Worm (Caenorhabditis elegans): ENCODE measurements around the gene F58F9.4.

Gene F58F9.4

ce11 chrIV:6230560-6231073 lies at the start of gene F58F9.4:
Gene F58F9.4, plus strand, starts transcription at chrIV:6231023.
- TF ChIP-seq T22C8.4 (GFP tag; IDR thresholded peaks at IDR 0.05) (no peak), klf-2 (GFP tag; conservative IDR thresholded peaks at IDR 0.05) (no peak), cog-1 (tag; optimal IDR thresholded peaks at IDR 0.05) (no peak), flt-1 (GFP tag; IDR thresholded peaks at IDR 0.05) (no peak), ztf-29 (GFP tag; IDR thresholded peaks at IDR 0.05) (no peak), ref-1 (GFP tag; conservative IDR thresholded peaks at IDR 0.05) (no peak), med-1 (GFP tag; optimal IDR thresholded peaks at IDR 0.05; ENCODE audit: insufficient read depth) (no peak), tab-1 (GFP tag; IDR thresholded peaks at IDR 0.05) (no peak), ztf-23 (GFP tag; IDR thresholded peaks at IDR 0.05) (no peak)

- no peak for TF ChIP-seq med-1 (GFP tag; optimal IDR thresholded peaks at IDR 0.05; ENCODE audit: insufficient read depth)
- no peak for TF ChIP-seq klf-2 (GFP tag; conservative IDR thresholded peaks at IDR 0.05)
- TF ChIP-seq cog-1 (tag; optimal IDR thresholded peaks at IDR 0.05): no peak
- no peak for TF ChIP-seq flt-1 (GFP tag; IDR thresholded peaks at IDR 0.05)
- TF ChIP-seq ztf-29 (GFP tag; IDR thresholded peaks at IDR 0.05): no peak
- TF ChIP-seq ztf-23 (GFP tag; IDR thresholded peaks at IDR 0.05): no peak
- TF ChIP-seq T22C8.4 (GFP tag; IDR thresholded peaks at IDR 0.05): no peak
- TF ChIP-seq tab-1 (GFP tag; IDR thresholded peaks at IDR 0.05): no peak
- no peak for TF ChIP-seq ref-1 (GFP tag; conservative IDR thresholded peaks at IDR 0.05)
Measured at ce11 chrIV:6183757-6184156, 47.1 kb upstream of the F58F9.4 start, which contains the start of gene unc-77. Gene unc-77, minus strand, starts transcription at chrIV:6183857.

ce11 chrIV:6185578-6185977 lies 45.2 kb upstream of the F58F9.4 start, which contains the start of gene asp-9:
Gene asp-9, plus strand, starts transcription at chrIV:6185889.
- TF ChIP-seq T22C8.4 (GFP tag; IDR thresholded peaks at IDR 0.05) (no peak), cog-1 (tag; optimal IDR thresholded peaks at IDR 0.05) (no peak), ztf-23 (GFP tag; IDR thresholded peaks at IDR 0.05) (no peak), flt-1 (GFP tag; IDR thresholded peaks at IDR 0.05) (no peak), klf-2 (GFP tag; conservative IDR thresholded peaks at IDR 0.05) (no peak), med-1 (GFP tag; optimal IDR thresholded peaks at IDR 0.05; ENCODE audit: insufficient read depth) (no peak), tab-1 (GFP tag; IDR thresholded peaks at IDR 0.05) (no peak), ztf-29 (GFP tag; IDR thresholded peaks at IDR 0.05) (no peak), ref-1 (GFP tag; conservative IDR thresholded peaks at IDR 0.05) (no peak)

- TF ChIP-seq klf-2 (GFP tag; conservative IDR thresholded peaks at IDR 0.05) (no peak), med-1 (GFP tag; optimal IDR thresholded peaks at IDR 0.05; ENCODE audit: insufficient read depth) (no peak), ztf-29 (GFP tag; IDR thresholded peaks at IDR 0.05) (no peak), ztf-23 (GFP tag; IDR thresholded peaks at IDR 0.05) (no peak), flt-1 (GFP tag; IDR thresholded peaks at IDR 0.05) (no peak)
Measured at ce11 chrIV:6187160-6187559, 43.7 kb upstream of the F58F9.4 start.

- TF ChIP-seq klf-2 (GFP tag; conservative IDR thresholded peaks at IDR 0.05) (no peak), cog-1 (tag; optimal IDR thresholded peaks at IDR 0.05) (no peak), med-1 (GFP tag; optimal IDR thresholded peaks at IDR 0.05; ENCODE audit: insufficient read depth) (no peak), flt-1 (GFP tag; IDR thresholded peaks at IDR 0.05) (no peak), T22C8.4 (GFP tag; IDR thresholded peaks at IDR 0.05) (no peak), ztf-23 (GFP tag; IDR thresholded peaks at IDR 0.05) (no peak)
Measured at ce11 chrIV:6200249-6200648, 30.6 kb upstream of the F58F9.4 start.

- no peak for TF ChIP-seq med-1 (GFP tag; optimal IDR thresholded peaks at IDR 0.05; ENCODE audit: insufficient read depth)
- TF ChIP-seq ref-1 (GFP tag; conservative IDR thresholded peaks at IDR 0.05): no peak
- TF ChIP-seq klf-2 (GFP tag; conservative IDR thresholded peaks at IDR 0.05): no peak
- TF ChIP-seq T22C8.4 (GFP tag; IDR thresholded peaks at IDR 0.05): no peak
- TF ChIP-seq cog-1 (tag; optimal IDR thresholded peaks at IDR 0.05): no peak
- TF ChIP-seq flt-1 (GFP tag; IDR thresholded peaks at IDR 0.05): no peak
- TF ChIP-seq ztf-29 (GFP tag; IDR thresholded peaks at IDR 0.05): no peak
Measured at ce11 chrIV:6201769-6202168, 29.1 kb upstream of the F58F9.4 start, which contains the start of gene tkr-2. Gene tkr-2, plus strand, starts transcription at chrIV:6202069.

ce11 chrIV:6206294-6206776 lies 24.5 kb upstream of the F58F9.4 start, which contains the start of gene C49A9.10:
Gene C49A9.10, minus strand, starts transcription at chrIV:6206344.
- TF ChIP-seq T22C8.4 (GFP tag; IDR thresholded peaks at IDR 0.05): no peak
- TF ChIP-seq klf-2 (GFP tag; conservative IDR thresholded peaks at IDR 0.05): peak; percentile 73
- no peak for TF ChIP-seq med-1 (GFP tag; optimal IDR thresholded peaks at IDR 0.05; ENCODE audit: insufficient read depth)
- peak; percentile 20 for TF ChIP-seq cog-1 (tag; optimal IDR thresholded peaks at IDR 0.05)
- TF ChIP-seq flt-1 (GFP tag; IDR thresholded peaks at IDR 0.05): peak; percentile 85
- no peak for TF ChIP-seq tab-1 (GFP tag; IDR thresholded peaks at IDR 0.05)
- peak; percentile 77 for TF ChIP-seq ztf-23 (GFP tag; IDR thresholded peaks at IDR 0.05)
- no peak for TF ChIP-seq ref-1 (GFP tag; conservative IDR thresholded peaks at IDR 0.05)

ce11 chrIV:6209337-6209736 lies 21.5 kb upstream of the F58F9.4 start:
- no peak for TF ChIP-seq T22C8.4 (GFP tag; IDR thresholded peaks at IDR 0.05)

ce11 chrIV:6209958-6210357 lies 20.9 kb upstream of the F58F9.4 start:
- TF ChIP-seq ref-1 (GFP tag; conservative IDR thresholded peaks at IDR 0.05) (peak; percentile 49; the same call in 1 of the 2 replicates), klf-2 (GFP tag; conservative IDR thresholded peaks at IDR 0.05) (0 out of 2 replicates have a peak, but pooled peaks have one; percentile 8)

ce11 chrIV:6210574-6210973 lies 20.2 kb upstream of the F58F9.4 start, which contains the start of the genes ugt-24 and C49A9.6:
Gene ugt-24, minus strand, starts transcription at chrIV:6210720.
Gene C49A9.6, plus strand, starts transcription at chrIV:6210936.
- TF ChIP-seq ref-1 (GFP tag; conservative IDR thresholded peaks at IDR 0.05) (no peak), cog-1 (tag; optimal IDR thresholded peaks at IDR 0.05) (no peak), T22C8.4 (GFP tag; IDR thresholded peaks at IDR 0.05) (no peak), ztf-23 (GFP tag; IDR thresholded peaks at IDR 0.05) (no peak), tab-1 (GFP tag; IDR thresholded peaks at IDR 0.05) (no peak), ztf-29 (GFP tag; IDR thresholded peaks at IDR 0.05) (no peak), med-1 (GFP tag; optimal IDR thresholded peaks at IDR 0.05; ENCODE audit: insufficient read depth) (no peak), flt-1 (GFP tag; IDR thresholded peaks at IDR 0.05) (no peak), klf-2 (GFP tag; conservative IDR thresholded peaks at IDR 0.05) (no peak)
